Fruit fly (Drosophila melanogaster): ENCODE results near the gene fh.

Gene fh

dm6 chrX:9118961-9119633 is 29.8 kb downstream of the fh start (continued):
- TF ChIP-seq lab (GFP tag; optimal IDR thresholded peaks at IDR 0.05) = peak; percentile 64
- no peak for TF ChIP-seq danr (GFP tag; IDR thresholded peaks at IDR 0.05)
- TF ChIP-seq Usf (GFP tag; optimal IDR thresholded peaks at IDR 0.05) = no peak
- TF ChIP-seq CG1832 (GFP tag; optimal IDR thresholded peaks at IDR 0.05) = no peak
- TF ChIP-seq cg (GFP tag; optimal IDR thresholded peaks at IDR 0.05) = peak; percentile 59
- TF ChIP-seq CG15601 (tag; optimal IDR thresholded peaks at IDR 0.05) = no peak
- no peak for TF ChIP-seq schlank (tag; optimal IDR thresholded peaks at IDR 0.05)
- peak; percentile 57 for TF ChIP-seq CG3281 (GFP tag; optimal IDR thresholded peaks at IDR 0.05)
- TF ChIP-seq HmgD (GFP tag; optimal IDR thresholded peaks at IDR 0.05) = no peak
- TF ChIP-seq trem (tag; optimal IDR thresholded peaks at IDR 0.05) = peak; percentile 29
- 0 out of 2 replicates have a peak, but pooled peaks have one; percentile 48 for TF ChIP-seq HLH3B (GFP tag; IDR thresholded peaks at IDR 0.05)
- TF ChIP-seq CG30403 (GFP tag; optimal IDR thresholded peaks at IDR 0.05) = no peak
- no peak for TF ChIP-seq HLHmδ (GFP tag; optimal IDR thresholded peaks at IDR 0.05)
- no peak for TF ChIP-seq Chrac-16 (GFP tag; optimal IDR thresholded peaks at IDR 0.05)
- TF ChIP-seq CG32532 (GFP tag; IDR thresholded peaks at IDR 0.05) = no peak
- TF ChIP-seq Blimp-1 (GFP tag; optimal IDR thresholded peaks at IDR 0.05) = peak; percentile 65
- TF ChIP-seq CG6813 (GFP tag; optimal IDR thresholded peaks at IDR 0.05) = peak; percentile 14
- TF ChIP-seq fd96Cb (tag; optimal IDR thresholded peaks at IDR 0.05) = peak; percentile 68
- peak; percentile 46 for TF ChIP-seq pnt (GFP tag; optimal IDR thresholded peaks at IDR 0.05)
- TF ChIP-seq dysf (GFP tag; IDR thresholded peaks at IDR 0.05) = peak; percentile 41; the same call in 2 of the 3 replicates
- peak; percentile 21 for TF ChIP-seq CG1233 (GFP tag; optimal IDR thresholded peaks at IDR 0.05)
- peak; percentile 9 for TF ChIP-seq CG12155 (GFP tag; optimal IDR thresholded peaks at IDR 0.05)
- TF ChIP-seq shn (GFP tag; optimal IDR thresholded peaks at IDR 0.05) = no peak
- TF ChIP-seq CG14667 (GFP tag; IDR thresholded peaks at IDR 0.05) = peak; percentile 30; the same call in 1 of the 2 replicates
- 0 out of 2 replicates have a peak, but pooled peaks have one; percentile 9 for TF ChIP-seq esg (GFP tag; conservative IDR thresholded peaks at IDR 0.05)
- peak; percentile 26 for TF ChIP-seq CG9727 (GFP tag; optimal IDR thresholded peaks at IDR 0.05)
- peak; percentile 72 for TF ChIP-seq abd-A (tag; optimal IDR thresholded peaks at IDR 0.05)
- no peak for TF ChIP-seq Side (GFP tag; optimal IDR thresholded peaks at IDR 0.05)
- peak; percentile 76 for TF ChIP-seq dmrt99B (tag; optimal IDR thresholded peaks at IDR 0.05)
- TF ChIP-seq Sox100B (GFP tag; optimal IDR thresholded peaks at IDR 0.05) = peak; percentile 55
- TF ChIP-seq Xrp1 (GFP tag; IDR thresholded peaks at IDR 0.05) = peak; percentile 44; the same call in 1 of the 2 replicates
- TF ChIP-seq ato (GFP tag; IDR thresholded peaks at IDR 0.05; ENCODE audit: partially characterized antibody) = no peak
- TF ChIP-seq chinmo (GFP tag; IDR thresholded peaks at IDR 0.05; ENCODE audit: partially characterized antibody) = 0 out of 4 replicates have a peak, but pooled peaks have one; percentile 49
- peak; percentile 65 for TF ChIP-seq CG7839 (tag; optimal IDR thresholded peaks at IDR 0.05)
- 0 out of 3 replicates have a peak, but pooled peaks have one; percentile 43 for TF ChIP-seq CG11695 (GFP tag; IDR thresholded peaks at IDR 0.05)
- TF ChIP-seq BtbVII (GFP tag; optimal IDR thresholded peaks at IDR 0.05) = peak; percentile 37
- TF ChIP-seq hth (optimal IDR thresholded peaks at IDR 0.05) = no peak
- TF ChIP-seq Lim3 (GFP tag; IDR thresholded peaks at IDR 0.05) = no peak
- no peak for TF ChIP-seq Lpt (GFP tag; optimal IDR thresholded peaks at IDR 0.05)
- peak; percentile 13 for TF ChIP-seq CG2712 (tag; optimal IDR thresholded peaks at IDR 0.05)
- no peak for TF ChIP-seq CG17912 (GFP tag; optimal IDR thresholded peaks at IDR 0.05)
- TF ChIP-seq sr (GFP tag; IDR thresholded peaks at IDR 0.05) = peak; percentile 97
- TF ChIP-seq CG6175 (GFP tag; IDR thresholded peaks at IDR 0.05) = no peak
- peak; percentile 46 for TF ChIP-seq CG13296 (GFP tag; optimal IDR thresholded peaks at IDR 0.05)
- no peak for TF ChIP-seq CG4730 (GFP tag; IDR thresholded peaks at IDR 0.05)
- TF ChIP-seq sqz (GFP tag; optimal IDR thresholded peaks at IDR 0.05) = peak; percentile 31
- no peak for TF ChIP-seq gsb (GFP tag; IDR thresholded peaks at IDR 0.05)
- no peak for TF ChIP-seq CG15269 (tag; optimal IDR thresholded peaks at IDR 0.05)
- peak; percentile 37 for TF ChIP-seq CG13424 (tag; optimal IDR thresholded peaks at IDR 0.05)
